Worm (Caenorhabditis elegans) whole organism, early embryonic: ENCODE measurements around the gene F20B6.6.
A peak's percentile ranks its signal among the peaks of the same experiment; 100 is the strongest.
"Not testable (repeated sequence)": the region's sequence is repeated elsewhere in the genome, so short reads cannot be mapped to it uniquely, and the experiment has no call there.

ENCODE experiments used
- B0310.2 ChIP-seq: sonication (generic microtip); optimal IDR thresholded peaks from 2 replicates; lab custom pipeline; 2016; ENCODE audit warnings: mild to moderate bottlenecking, missing genetic modification characterization, missing compliant biosample characterization
- F13C5.2 ChIP-seq: sonication (generic microtip); optimal IDR thresholded peaks from 2 replicates; lab custom pipeline; 2017; ENCODE audit warnings: mild to moderate bottlenecking, missing genetic modification characterization, inconsistent platforms, missing compliant biosample characterization
- aly-1 ChIP-seq: sonication (generic microtip); optimal IDR thresholded peaks from 2 replicates; lab custom pipeline; 2016; ENCODE audit warnings: missing genetic modification characterization, missing compliant biosample characterization
- ama-1 ChIP-seq: fragments of 150-350 bp; optimal IDR thresholded peaks from 2 replicates; lab custom pipeline; 2014
- ceh-13 ChIP-seq: fragments of 200-800 bp; sonication (Bioruptor generic); optimal IDR thresholded peaks from 2 replicates; lab custom pipeline; 2018; ENCODE audit warnings: mild to moderate bottlenecking, missing genetic modification characterization, missing compliant biosample characterization
- ceh-36 ChIP-seq: sonication (generic microtip); optimal IDR thresholded peaks from 2 replicates; lab custom pipeline; 2016; ENCODE audit warnings: missing genetic modification characterization, inconsistent platforms, missing compliant biosample characterization
- ets-7 ChIP-seq: sonication (generic microtip); optimal IDR thresholded peaks from 2 replicates; lab custom pipeline; 2016; ENCODE audit warnings: missing genotype, missing genetic modification characterization, missing compliant biosample characterization
- flt-1 ChIP-seq: fragments of 200-800 bp; sonication (Bioruptor generic); IDR thresholded peaks from 2 replicates; pipeline ENCODE4 v1.3.6; 2022; ENCODE audit warnings: missing genetic modification characterization, missing compliant biosample characterization
- hmbx-1 ChIP-seq: sonication (generic microtip); optimal IDR thresholded peaks from 2 replicates; lab custom pipeline; 2016; ENCODE audit warnings: mild to moderate bottlenecking, missing genetic modification characterization, missing compliant biosample characterization
- hmg-4 ChIP-seq: fragments of 200-800 bp; sonication (Bioruptor generic); optimal IDR thresholded peaks from 2 replicates; lab custom pipeline; 2018; ENCODE audit warnings: mild to moderate bottlenecking, missing genetic modification characterization, missing compliant biosample characterization
- hnd-1 ChIP-seq: sonication (generic microtip); optimal IDR thresholded peaks from 2 replicates; lab custom pipeline; 2016; ENCODE audit warnings: missing genetic modification characterization, missing compliant biosample characterization
- pes-1 ChIP-seq: fragments of 200-800 bp; sonication (Bioruptor generic); IDR thresholded peaks from 2 replicates; pipeline ENCODE4 v1.3.6; 2022; ENCODE audit warnings: missing genetic modification reagents, missing genetic modification characterization, missing compliant biosample characterization
- scrt-1 ChIP-seq: fragments of 200-800 bp; sonication (Bioruptor generic); IDR thresholded peaks from 2 replicates; pipeline ENCODE4 v1.3.6; 2022; ENCODE audit warnings: missing genetic modification characterization, missing compliant biosample characterization
- sea-1 ChIP-seq: fragments of 200-800 bp; sonication (Bioruptor generic); conservative IDR thresholded peaks from 2 replicates; pipeline ENCODE4 v1.3.6; 2022; ENCODE audit warnings: missing genetic modification characterization, missing compliant biosample characterization
- tbx-11 ChIP-seq: fragments of 200-800 bp; sonication (Bioruptor generic); IDR thresholded peaks from 2 replicates; pipeline ENCODE4 v1.3.6; 2022; ENCODE audit warnings: missing genetic modification characterization, missing compliant biosample characterization
- tbx-37 ChIP-seq: fragments of 200-800 bp; sonication (Bioruptor generic); conservative IDR thresholded peaks from 2 replicates; pipeline ENCODE4 v1.3.6; 2022; ENCODE audit warnings: missing genetic modification reagents, missing genetic modification characterization, missing compliant biosample characterization
- tra-4 ChIP-seq: sonication (generic microtip); optimal IDR thresholded peaks from 2 replicates; lab custom pipeline; 2017; ENCODE audit warnings: missing genetic modification characterization, missing compliant biosample characterization

F20B6.6 gene

ce11 chrX:4215500-4216107 is 13.6 kb upstream of the F20B6.6 start:
- no peak for TF ChIP-seq hnd-1
- no peak for TF ChIP-seq ceh-13 (GFP tag; lab: Kevin White, UChicago)
- no peak for TF ChIP-seq ceh-36
- no peak for TF ChIP-seq tra-4 (tag; lab: Kevin White, UChicago)
- no peak for TF ChIP-seq aly-1 (tag; lab: Kevin White, UChicago)
- TF ChIP-seq hmg-4 = no peak
- no peak for TF ChIP-seq tbx-11
- no peak for TF ChIP-seq F13C5.2 (tag; lab: Kevin White, UChicago)
- TF ChIP-seq hmbx-1 (tag; lab: Kevin White, UChicago) = no peak
- TF ChIP-seq ama-1 (lab: Kevin White, UChicago) = no peak
- no peak for TF ChIP-seq scrt-1
- no peak for TF ChIP-seq sea-1
- TF ChIP-seq pes-1 (GFP tag; lab: Robert Waterston, UW) = no peak
- no peak for TF ChIP-seq B0310.2
- no peak for TF ChIP-seq ets-7 (tag; lab: Kevin White, UChicago)
- TF ChIP-seq tbx-37 (GFP tag; lab: Robert Waterston, UW) = no peak

DNA sequence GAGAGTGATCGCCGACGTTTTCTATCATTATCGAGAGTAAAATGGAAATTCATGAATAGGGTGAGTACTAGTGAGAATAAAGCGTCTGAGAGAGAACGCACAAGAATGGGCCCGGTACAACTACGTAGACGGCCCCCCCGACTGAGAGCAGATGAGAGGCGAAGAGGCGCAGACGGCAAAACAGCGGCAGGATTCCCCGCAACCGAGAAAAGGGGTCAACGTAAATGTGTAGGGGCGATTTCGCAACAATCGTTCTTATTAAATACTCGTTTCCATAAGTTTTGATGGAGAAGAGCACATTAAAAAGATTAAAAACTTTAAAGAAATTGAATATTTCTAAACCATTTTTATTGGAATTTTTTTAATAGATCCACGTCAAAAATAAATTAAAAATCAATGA is 12.6 kb upstream of the F20B6.6 start:
- TF ChIP-seq hmbx-1 (tag; lab: Kevin White, UChicago) (no peak), aly-1 (tag; lab: Kevin White, UChicago) (no peak), tbx-11 (no peak), F13C5.2 (tag; lab: Kevin White, UChicago) (peak; percentile 59), ama-1 (lab: Kevin White, UChicago) (no peak)

DNA sequence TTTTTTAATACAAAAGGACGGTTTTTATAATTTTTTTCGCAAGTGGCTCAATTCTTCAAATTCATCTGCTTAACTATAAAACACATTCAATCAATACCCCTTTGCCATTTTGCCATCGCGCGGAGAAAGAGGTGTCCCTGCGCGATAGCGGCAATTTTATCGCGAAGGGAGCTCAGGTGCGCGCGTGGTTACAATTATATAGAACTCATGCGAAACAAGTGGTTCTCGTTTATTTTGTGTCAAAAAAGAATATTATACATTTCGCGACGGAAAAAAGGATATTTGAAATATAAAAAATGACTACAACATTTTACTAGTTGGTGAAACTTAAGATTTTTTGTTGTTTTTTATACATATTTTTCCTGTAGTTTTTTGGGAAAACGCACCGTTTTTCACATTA is 7.1 kb upstream of the F20B6.6 start:
- TF ChIP-seq sea-1 = peak; percentile 70; the same call in 1 of the 2 replicates
- peak; percentile 63 for TF ChIP-seq tbx-37 (GFP tag; lab: Robert Waterston, UW)
- no peak for TF ChIP-seq aly-1 (tag; lab: Kevin White, UChicago)
- no peak for TF ChIP-seq tra-4 (tag; lab: Kevin White, UChicago)
- no peak for TF ChIP-seq B0310.2
- peak; percentile 59; the same call in 1 of the 2 replicates for TF ChIP-seq tbx-11
- no peak for TF ChIP-seq ama-1 (lab: Kevin White, UChicago)
- TF ChIP-seq ceh-13 (GFP tag; lab: Kevin White, UChicago) = no peak
- TF ChIP-seq hmbx-1 (tag; lab: Kevin White, UChicago) = no peak
- peak; percentile 73; the same call in 1 of the 2 replicates for TF ChIP-seq scrt-1
- peak; percentile 81 for TF ChIP-seq pes-1 (GFP tag; lab: Robert Waterston, UW)
- TF ChIP-seq hmg-4 = peak; percentile 97
- TF ChIP-seq ceh-36 = no peak
- TF ChIP-seq ets-7 (tag; lab: Kevin White, UChicago) = peak; percentile 61
- peak; percentile 97 for TF ChIP-seq F13C5.2 (tag; lab: Kevin White, UChicago)
- TF ChIP-seq flt-1 (GFP tag; lab: Robert Waterston, UW) = peak; percentile 66
- TF ChIP-seq hnd-1 = peak; percentile 37

DNA sequence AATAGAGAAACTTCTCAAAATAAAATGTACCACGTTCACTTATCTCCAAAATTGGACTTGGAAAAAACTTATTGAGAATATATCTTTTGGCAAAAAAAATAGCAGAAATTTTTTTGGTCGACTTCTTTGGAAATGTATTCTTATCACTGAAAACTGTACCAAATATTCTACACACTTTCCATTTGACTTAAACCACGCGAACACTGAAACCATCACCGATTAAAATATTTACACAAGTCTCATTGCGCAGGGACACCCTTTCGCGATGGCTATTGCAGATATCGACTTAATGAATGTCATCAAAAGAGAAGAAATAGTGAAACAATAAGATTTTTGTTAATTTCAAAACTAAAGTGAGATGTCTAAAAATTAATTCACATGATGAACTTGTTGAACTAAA is 6.5 kb upstream of the F20B6.6 start:
- TF ChIP-seq hmg-4 (no peak), ceh-36 (no peak), ets-7 (tag; lab: Kevin White, UChicago) (no peak), pes-1 (GFP tag; lab: Robert Waterston, UW) (no peak), hnd-1 (no peak), tbx-11 (no peak), F13C5.2 (tag; lab: Kevin White, UChicago) (no peak), scrt-1 (no peak), ama-1 (lab: Kevin White, UChicago) (no peak), tbx-37 (GFP tag; lab: Robert Waterston, UW) (no peak), aly-1 (tag; lab: Kevin White, UChicago) (no peak), sea-1 (no peak), B0310.2 (no peak)

DNA sequence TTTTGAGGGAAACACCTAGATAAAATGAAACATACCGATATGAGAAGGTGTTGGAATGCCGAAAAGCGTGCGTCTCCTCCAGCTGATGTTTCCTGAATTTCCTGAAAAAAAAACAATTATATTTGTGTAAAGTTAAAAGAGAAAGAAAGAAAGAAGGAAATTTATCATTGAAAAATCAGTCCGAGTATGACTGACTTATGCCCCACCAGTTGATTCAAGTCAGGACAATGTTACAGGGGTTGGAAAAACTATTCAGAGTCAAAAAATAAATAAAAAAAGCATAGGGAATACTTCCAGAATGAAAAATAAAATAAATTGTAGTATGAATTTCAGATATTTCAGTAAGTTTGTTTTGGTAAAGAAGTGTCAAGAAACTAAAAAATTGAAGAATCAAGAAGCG is 5.4 kb upstream of the F20B6.6 start, which contains the start of gene F20B6.9:
TSS of gene F20B6.9 (minus strand) at position 101 of the 400 bp plus-strand sequence.
- not testable (repeated sequence) for TF ChIP-seq tbx-37 (GFP tag; lab: Robert Waterston, UW); hnd-1; tra-4 (tag; lab: Kevin White, UChicago)

- not testable (repeated sequence) for TF ChIP-seq ama-1 (lab: Kevin White, UChicago); aly-1 (tag; lab: Kevin White, UChicago); pes-1 (GFP tag; lab: Robert Waterston, UW)
Observed at ce11 chrX:4199829-4200228, 2.2 kb downstream of the F20B6.6 start, which contains the start of gene F20B6.5. Gene F20B6.5 (minus strand): TSS chrX:4199929.

DNA sequence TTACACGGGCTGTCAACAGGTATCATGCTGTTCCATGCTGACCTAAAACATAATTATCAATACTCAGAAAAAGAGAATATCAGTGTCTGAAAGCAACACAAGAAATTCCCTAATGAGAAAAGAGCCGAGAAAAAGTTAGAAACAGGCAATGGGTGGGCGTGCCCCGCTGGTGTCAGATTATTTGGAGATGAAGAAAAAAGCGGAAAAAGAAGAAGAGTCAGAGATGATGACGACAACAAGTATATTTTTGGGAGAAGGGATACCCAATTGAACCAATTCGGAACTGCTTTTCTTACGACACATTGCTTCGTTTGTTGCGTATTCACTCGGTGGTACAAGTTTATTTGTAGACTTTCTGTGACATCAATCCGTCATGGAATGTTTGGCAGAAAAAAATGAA is 5.6 kb downstream of the F20B6.6 start, which contains the start of gene F20B6.4:
TSS of gene F20B6.4 (minus strand) at position 101 of the 400 bp plus-strand sequence.
- TF ChIP-seq B0310.2 (no peak), scrt-1 (no peak), F13C5.2 (tag; lab: Kevin White, UChicago) (no peak), tra-4 (tag; lab: Kevin White, UChicago) (no peak), hmbx-1 (tag; lab: Kevin White, UChicago) (no peak), hnd-1 (no peak), tbx-37 (GFP tag; lab: Robert Waterston, UW) (no peak), ama-1 (lab: Kevin White, UChicago) (no peak), tbx-11 (no peak), hmg-4 (no peak), sea-1 (no peak), ceh-36 (no peak)

- TF ChIP-seq ceh-36 (no peak), tbx-37 (GFP tag; lab: Robert Waterston, UW) (no peak), tbx-11 (no peak), ama-1 (lab: Kevin White, UChicago) (no peak), pes-1 (GFP tag; lab: Robert Waterston, UW) (no peak), F13C5.2 (tag; lab: Kevin White, UChicago) (no peak), hmg-4 (no peak), ets-7 (tag; lab: Kevin White, UChicago) (no peak), flt-1 (GFP tag; lab: Robert Waterston, UW) (no peak)
Observed at ce11 chrX:4193080-4193479, 8.9 kb downstream of the F20B6.6 start.
